Fruit fly (Drosophila melanogaster) whole organism, embryonic: ENCODE results near the gene CG18095.

Experiments used
- Aef1 ChIP-seq: fragments of 200-800 bp; sonication (Bioruptor generic); IDR thresholded peaks from 3 replicates; pipeline ENCODE4 v1.3.6; 2022; ENCODE audit warnings: missing biosample characterization, missing genetic modification characterization
- Awh ChIP-seq: fragments of 200-800 bp; sonication (Bioruptor generic); IDR thresholded peaks from 2 replicates; pipeline ENCODE4, ENCODE4 v1.3.6; 2022; ENCODE audit warnings: missing biosample characterization, missing genetic modification characterization
- CG10543 ChIP-seq: fragments of 200-800 bp; sonication (Bioruptor generic); optimal IDR thresholded peaks from 3 replicates; lab custom pipeline; 2017; ENCODE audit warnings: missing biosample characterization, mild to moderate bottlenecking, missing genetic modification characterization, moderate library complexity
- CG11247 ChIP-seq: fragments of 200-800 bp; sonication (Bioruptor generic); IDR thresholded peaks from 2 replicates; pipeline ENCODE4 v1.3.6; 2022; ENCODE audit warnings: missing biosample characterization, missing genetic modification characterization
- CG11504 ChIP-seq: fragments of 200-800 bp; sonication (Bioruptor generic); optimal IDR thresholded peaks from 3 replicates; lab custom pipeline; 2019; ENCODE audit warnings: missing biosample characterization, mild to moderate bottlenecking, missing genetic modification characterization, moderate library complexity
- CG14667 ChIP-seq: fragments of 200-800 bp; sonication (Bioruptor generic); IDR thresholded peaks from 2 replicates; pipeline ENCODE4 v1.3.6; 2022; ENCODE audit warnings: missing biosample characterization, missing genetic modification characterization
- CG15073 ChIP-seq: fragments of 200-800 bp; sonication (Bioruptor generic); optimal IDR thresholded peaks from 2 replicates; lab custom pipeline; 2016; ENCODE audit warnings: missing biosample characterization, missing genetic modification characterization
- CG15479 ChIP-seq: fragments of 200-800 bp; sonication (Bioruptor generic); optimal IDR thresholded peaks from 3 replicates; lab custom pipeline; 2019; ENCODE audit warnings: missing biosample characterization, mild to moderate bottlenecking, missing genetic modification characterization, moderate library complexity
- CG18262 ChIP-seq: fragments of 200-800 bp; optimal IDR thresholded peaks from 3 replicates; lab custom pipeline; 2019; ENCODE audit warnings: missing biosample characterization, mild to moderate bottlenecking, missing genetic modification characterization, moderate library complexity
- CG1832 ChIP-seq: fragments of 200-800 bp; sonication (Bioruptor generic); optimal IDR thresholded peaks from 2 replicates; lab custom pipeline; 2017; ENCODE audit warnings: missing biosample characterization, mild to moderate bottlenecking, missing genetic modification characterization, inconsistent platforms
- CG18599 ChIP-seq: fragments of 200-800 bp; sonication (Bioruptor generic); optimal IDR thresholded peaks from 3 replicates; lab custom pipeline; 2017; ENCODE audit warnings: missing biosample characterization, missing genetic modification characterization, mild to moderate bottlenecking, moderate library complexity, missing genetic modification reagents
- CG2875 ChIP-seq: fragments of 200-800 bp; sonication (Bioruptor generic); optimal IDR thresholded peaks from 2 replicates; lab custom pipeline; 2017; ENCODE audit warnings: missing biosample characterization, mild to moderate bottlenecking, missing genetic modification characterization, missing genetic modification reagents
- CG6683 ChIP-seq: fragments of 200-800 bp; sonication (Bioruptor generic); optimal IDR thresholded peaks from 2 replicates; lab custom pipeline; 2017; ENCODE audit warnings: missing biosample characterization, mild to moderate bottlenecking, missing genetic modification characterization, missing genetic modification reagents
- CG7745 ChIP-seq: fragments of 200-800 bp; sonication (Bioruptor generic); optimal IDR thresholded peaks from 2 replicates; lab custom pipeline; 2018; ENCODE audit warnings: missing biosample characterization, mild to moderate bottlenecking, missing genetic modification characterization, moderate library complexity
- CG8281 ChIP-seq: fragments of 200-800 bp; sonication (Bioruptor generic); optimal IDR thresholded peaks from 2 replicates; lab custom pipeline; 2018; ENCODE audit warnings: missing biosample characterization, mild to moderate bottlenecking, missing genetic modification characterization, moderate library complexity
- CG8359 ChIP-seq: fragments of 200-800 bp; sonication (Bioruptor generic); optimal IDR thresholded peaks from 2 replicates; lab custom pipeline; 2017; ENCODE audit warnings: missing biosample characterization, mild to moderate bottlenecking, missing genetic modification characterization, borderline replicate concordance
- CrebB ChIP-seq: fragments of 200-800 bp; sonication (Bioruptor generic); optimal IDR thresholded peaks from 3 replicates; lab custom pipeline; 2018; ENCODE audit warnings: missing biosample characterization, mild to moderate bottlenecking, missing genetic modification characterization
- D ChIP-seq, 2 experiments: fragments of 200-800 bp in 1 of 2; fragments of >200 bp in 1 of 2; sonication (Bioruptor generic) in 1 of 2; optimal IDR thresholded peaks; 2 replicates in 1 of 2; 3 replicates in 1 of 2; lab custom pipeline; 2017; ENCODE audit warnings: mild to moderate bottlenecking in 1 of 2, missing biosample characterization in 1 of 2, missing genetic modification characterization in 1 of 2, missing genetic modification reagents in 1 of 2
- Ets65A ChIP-seq: fragments of 200-800 bp; sonication (Bioruptor generic); peaks from one replicate; lab custom pipeline; 2016; ENCODE audit warnings: missing biosample characterization, missing genetic modification characterization
- Jarid2 ChIP-seq: fragments of 200-800 bp; sonication (Bioruptor generic); optimal IDR thresholded peaks from 3 replicates; lab custom pipeline; 2017; ENCODE audit warnings: mild to moderate bottlenecking, missing biosample characterization, missing genetic modification reagents, missing genetic modification characterization
- Lim3 ChIP-seq: fragments of 200-800 bp; sonication (Bioruptor generic); IDR thresholded peaks from 2 replicates; pipeline ENCODE4 v1.3.6; 2022; ENCODE audit warnings: missing biosample characterization, missing genetic modification characterization
- Lpt ChIP-seq: fragments of >200 bp; optimal IDR thresholded peaks from 2 replicates; lab custom pipeline; 2018; ENCODE audit warnings: missing biosample characterization, missing genetic modification characterization
- Meics ChIP-seq: fragments of 200-800 bp; sonication (Bioruptor generic); optimal IDR thresholded peaks from 2 replicates; lab custom pipeline; 2017; ENCODE audit warnings: missing biosample characterization, mild to moderate bottlenecking, missing genetic modification characterization
- Oaz ChIP-seq: fragments of 200-800 bp; sonication (Bioruptor generic); IDR thresholded peaks from 2 replicates; pipeline ENCODE4 v1.3.6; 2022; ENCODE audit warnings: missing biosample characterization, missing genetic modification characterization
- Trl ChIP-seq, 3 experiments: fragments of >200 bp in 2 of 3; fragments of 200-800 bp in 1 of 3; sonication (Bioruptor generic) in 1 of 3; optimal IDR thresholded peaks; 2 replicates in 1 of 3; 3 replicates in 2 of 3; lab custom pipeline; 2016 to 2017; ENCODE audit warnings: missing biosample characterization in 1 of 3, missing genetic modification characterization in 1 of 3
- aop ChIP-seq: fragments of 200-800 bp; sonication (Bioruptor generic); IDR thresholded peaks from 2 replicates; pipeline ENCODE4 v1.3.6; 2022; ENCODE audit warnings: missing biosample characterization, missing genetic modification characterization
- cg ChIP-seq: fragments of 200-800 bp; sonication (Bioruptor generic); optimal IDR thresholded peaks from 3 replicates; lab custom pipeline; 2019; ENCODE audit warnings: missing biosample characterization, mild to moderate bottlenecking, missing genetic modification characterization, moderate library complexity
- chinmo ChIP-seq: fragments of 200-800 bp; sonication (Bioruptor generic); IDR thresholded peaks from 4 replicates; pipeline ENCODE4 v1.3.6; 2022; ENCODE audit warnings: missing biosample characterization, missing genetic modification characterization; ENCODE audit not compliant: partially characterized antibody
- crol ChIP-seq: fragments of 200-800 bp; sonication (Bioruptor generic); IDR thresholded peaks from 2 replicates; pipeline ENCODE4 v1.3.6; 2022; ENCODE audit warnings: missing biosample characterization, missing genetic modification characterization
- dm ChIP-seq: fragments of 200-800 bp; sonication (Bioruptor generic); optimal IDR thresholded peaks from 3 replicates; lab custom pipeline; 2016; ENCODE audit warnings: missing biosample characterization, missing genetic modification characterization
- emc ChIP-seq: fragments of 200-800 bp; sonication (Bioruptor generic); optimal IDR thresholded peaks from 2 replicates; lab custom pipeline; 2016; ENCODE audit warnings: missing biosample characterization, missing genetic modification characterization
- ewg ChIP-seq: fragments of 200-800 bp; sonication (Bioruptor generic); optimal IDR thresholded peaks from 3 replicates; lab custom pipeline; 2017; ENCODE audit warnings: mild to moderate bottlenecking, missing biosample characterization, missing genetic modification reagents, missing genetic modification characterization
- fd96Cb ChIP-seq: fragments of 200-800 bp; sonication (Bioruptor generic); optimal IDR thresholded peaks from 2 replicates; lab custom pipeline; 2018; ENCODE audit warnings: missing biosample characterization, mild to moderate bottlenecking, missing genetic modification characterization, moderate library complexity
- fru ChIP-seq: fragments of >200 bp; optimal IDR thresholded peaks from 2 replicates; lab custom pipeline; 2017
- gce ChIP-seq: fragments of 200-800 bp; sonication (Bioruptor generic); IDR thresholded peaks from 3 replicates; pipeline ENCODE4 v1.3.6; 2022; ENCODE audit warnings: missing biosample characterization, missing genetic modification characterization
- gcm ChIP-seq: fragments of 200-800 bp; sonication (Bioruptor generic); optimal IDR thresholded peaks from 2 replicates; lab custom pipeline; 2019; ENCODE audit warnings: missing biosample characterization, mild to moderate bottlenecking, missing genetic modification characterization, moderate library complexity
- nerfin-1 ChIP-seq: fragments of 200-800 bp; sonication (Bioruptor generic); optimal IDR thresholded peaks from 3 replicates; lab custom pipeline; 2019; ENCODE audit warnings: missing biosample characterization, mild to moderate bottlenecking, missing genetic modification characterization, moderate library complexity
- prd ChIP-seq, 3 experiments: fragments of >200 bp in 2 of 3; fragments of 200-800 bp in 1 of 3; sonication (Bioruptor generic) in 1 of 3; optimal IDR thresholded peaks in 2 of 3; IDR thresholded peaks in 1 of 3; 2 replicates in 2 of 3; 3 replicates in 1 of 3; pipeline versions ENCODE4 v1.3.6 to Lab custom; 2017 to 2022; ENCODE audit warnings: missing biosample characterization in 1 of 3, missing genetic modification characterization in 1 of 3
- pum ChIP-seq: fragments of 200-800 bp; sonication (Bioruptor generic); optimal IDR thresholded peaks from 2 replicates; lab custom pipeline; 2016; ENCODE audit warnings: missing biosample characterization, missing genetic modification characterization
- ro ChIP-seq: fragments of 200-800 bp; sonication (Bioruptor generic); IDR thresholded peaks from 2 replicates; pipeline ENCODE4 v1.3.6; 2022; ENCODE audit warnings: missing biosample characterization, missing genetic modification characterization
- schlank ChIP-seq: fragments of 200-800 bp; sonication (Bioruptor generic); optimal IDR thresholded peaks from 2 replicates; lab custom pipeline; 2018; ENCODE audit warnings: missing biosample characterization, mild to moderate bottlenecking, missing genetic modification characterization
- slbo ChIP-seq: fragments of 200-800 bp; sonication (Bioruptor generic); IDR thresholded peaks from 2 replicates; pipeline ENCODE4 v1.3.6; 2022; ENCODE audit warnings: missing biosample characterization, missing genetic modification characterization
- tll ChIP-seq, 2 experiments: fragments of 200-800 bp in 1 of 2; fragments of >200 bp in 1 of 2; sonication (Bioruptor generic) in 1 of 2; optimal IDR thresholded peaks; 2 replicates each; lab custom pipeline; 2017 to 2019; ENCODE audit warnings: missing biosample characterization in 2 of 2, missing genetic modification characterization in 2 of 2, mild to moderate bottlenecking in 1 of 2, moderate library complexity in 1 of 2
- trh ChIP-seq: fragments of 200-800 bp; sonication (Bioruptor generic); optimal IDR thresholded peaks from 2 replicates; lab custom pipeline; 2016; ENCODE audit warnings: missing biosample characterization, missing genetic modification characterization
- unc-4 ChIP-seq: fragments of 200-800 bp; sonication (Bioruptor generic); IDR thresholded peaks from 2 replicates; pipeline ENCODE4 v1.3.6; 2022; ENCODE audit warnings: missing biosample characterization, missing genetic modification characterization; ENCODE audit not compliant: partially characterized antibody
- vfl ChIP-seq: fragments of 200-800 bp; sonication (Bioruptor generic); optimal IDR thresholded peaks from 2 replicates; lab custom pipeline; 2016; ENCODE audit warnings: missing biosample characterization, missing genetic modification characterization

The CG18095 gene

DNA sequence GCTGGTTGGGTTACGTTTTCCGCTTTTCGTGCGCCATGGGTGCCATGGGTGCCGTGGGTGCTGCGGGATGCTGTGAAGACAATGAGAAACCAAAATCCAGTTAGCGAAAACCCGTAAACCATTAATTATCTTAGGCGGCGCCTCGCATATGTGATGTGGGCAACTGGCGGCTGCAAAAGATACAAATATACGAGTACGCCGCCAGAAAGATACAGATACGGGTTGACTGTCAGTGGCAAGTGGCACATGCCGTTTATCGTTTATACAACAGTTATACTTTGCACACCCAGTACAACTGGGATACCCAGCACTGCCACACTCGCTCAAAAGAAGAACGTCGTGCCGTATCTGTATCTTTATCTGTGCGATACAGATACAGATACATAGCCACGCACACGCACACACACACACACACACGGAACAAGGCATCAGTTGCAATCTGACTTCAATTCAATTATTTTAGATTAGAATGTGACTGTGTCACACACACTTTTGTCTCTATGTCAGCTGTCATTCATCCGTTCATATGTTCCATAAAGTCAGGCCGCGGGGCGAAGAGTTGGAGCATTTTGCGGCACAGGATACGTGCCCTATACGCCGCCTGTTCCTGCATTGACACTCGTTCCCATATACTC, 14.3 kb upstream of the CG18095 start:
- TF ChIP-seq schlank (tag; lab: Kevin White, UChicago) (no peak), gcm (GFP tag; lab: Kevin White, UChicago) (peak; percentile 67), tll (GFP tag; optimal IDR thresholded peaks at IDR 0.05; lab: Kevin White, UChicago) (peak in 1 of 2 experiments; percentile 17), Meics (GFP tag; lab: Kevin White, UChicago) (no peak), Ets65A (GFP tag; lab: Kevin White, UChicago) (peak; percentile 72), CG15479 (peak; percentile 92), Lim3 (GFP tag; lab: Robert Waterston, UW) (0 out of 2 replicates have a peak, but pooled peaks have one; percentile 6), cg (GFP tag; lab: Kevin White, UChicago) (peak; percentile 61), Aef1 (GFP tag; lab: Robert Waterston, UW) (no peak), Lpt (GFP tag; lab: Kevin White, UChicago) (no peak), CG6683 (GFP tag; lab: Kevin White, UChicago) (no peak), CG7745 (no peak), CG11504 (tag; lab: Kevin White, UChicago) (no peak)
- TF ChIP-seq, all 482 proteins: peak for 6

DNA sequence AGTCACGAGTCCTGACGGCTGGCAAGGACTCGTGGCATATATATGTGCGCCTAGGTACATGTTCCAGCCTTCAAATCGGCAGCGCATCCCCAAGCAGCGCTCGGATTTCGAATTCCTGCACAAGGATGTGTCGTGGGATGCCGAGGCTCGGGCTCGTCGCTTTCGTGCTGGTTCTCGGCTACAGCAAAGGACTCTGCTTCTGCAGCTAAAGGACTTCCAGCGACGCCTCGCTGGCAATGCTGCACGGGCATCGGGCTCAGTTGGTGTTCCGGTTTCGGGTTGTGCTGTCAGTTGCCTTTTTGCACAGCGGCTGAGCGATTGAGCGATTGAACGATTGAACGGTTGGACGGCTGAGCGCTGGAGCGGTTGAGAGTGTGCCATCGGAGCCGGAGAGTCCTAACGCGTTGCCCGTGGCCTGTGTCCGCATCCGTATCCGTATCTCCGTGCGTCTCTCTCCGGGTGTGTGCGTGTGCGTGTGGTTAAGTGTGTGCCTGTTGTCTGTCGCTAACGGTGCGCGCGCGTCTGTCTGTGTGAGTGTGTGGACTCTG, 8.7 kb upstream of the CG18095 start, which contains the start of gene nAChRalpha5:
Gene nAChRalpha5 (plus strand): TSS at position 235 of the 548 bp plus-strand sequence.
- TF ChIP-seq aop (no peak), CG10543 (peak; percentile 2), CG18262 (no peak), Oaz (GFP tag; lab: Robert Waterston, UW) (no peak), Awh (GFP tag; lab: Robert Waterston, UW) (no peak), chinmo (GFP tag; lab: Robert Waterston, UW) (no peak), dm (GFP tag; lab: Kevin White, UChicago) (no peak), CG8359 (GFP tag; lab: Kevin White, UChicago) (no peak), vfl (GFP tag; lab: Kevin White, UChicago) (no peak), ro (no peak), CG18599 (GFP tag; lab: Kevin White, UChicago) (peak; percentile 2), CrebB (tag; lab: Kevin White, UChicago) (no peak), CG14667 (GFP tag; lab: Robert Waterston, UW) (no peak), pum (GFP tag; lab: Kevin White, UChicago) (no peak), CG11247 (no peak), ewg (GFP tag; lab: Kevin White, UChicago) (peak; percentile 28), fd96Cb (tag; lab: Kevin White, UChicago) (no peak), CG2875 (GFP tag; lab: Kevin White, UChicago) (no peak), prd (optimal IDR thresholded peaks at IDR 0.05; lab: Kevin White, UChicago) (no peak), prd (GFP tag; IDR thresholded peaks at IDR 0.05; lab: Robert Waterston, UW) (peak; percentile 23; the same call in 1 of the 3 replicates), trh (no peak), gce (GFP tag; lab: Robert Waterston, UW) (no peak), emc (GFP tag; lab: Kevin White, UChicago) (no peak), slbo (GFP tag; lab: Robert Waterston, UW) (no peak), crol (GFP tag; lab: Robert Waterston, UW) (no peak), unc-4 (GFP tag; lab: Robert Waterston, UW) (no peak), Trl (optimal IDR thresholded peaks at IDR 0.05; lab: Kevin White, UChicago) (peak in 1 of 2 experiments; percentile 27), Trl (GFP tag; optimal IDR thresholded peaks at IDR 0.05; lab: Kevin White, UChicago) (no peak), D (optimal IDR thresholded peaks at IDR 0.05; lab: Kevin White, UChicago) (no peak), D (GFP tag; optimal IDR thresholded peaks at IDR 0.05; lab: Kevin White, UChicago) (no peak), cg (GFP tag; lab: Kevin White, UChicago) (peak; percentile 41), nerfin-1 (no peak), Jarid2 (GFP tag; lab: Kevin White, UChicago) (peak; percentile 38), fru (lab: Kevin White, UChicago) (no peak), Meics (GFP tag; lab: Kevin White, UChicago) (no peak), CG15073 (GFP tag; lab: Kevin White, UChicago) (no peak), CG8281 (tag; lab: Kevin White, UChicago) (peak; percentile 93), CG1832 (GFP tag; lab: Kevin White, UChicago) (no peak)
